Fruit fly (Drosophila melanogaster): ENCODE data around the gene CG10466.

The CG10466 gene

dm6 chr2L:19756040-19756439 lies 35.9 kb upstream of the CG10466 start (continued):
- TF ChIP-seq Aef1 (GFP tag; IDR thresholded peaks at IDR 0.05) (peak; percentile 68), crol (GFP tag; IDR thresholded peaks at IDR 0.05) (peak; percentile 95), ERR (GFP tag; optimal IDR thresholded peaks at IDR 0.05) (no peak), ci (GFP tag; IDR thresholded peaks at IDR 0.05) (peak; percentile 48; the same call in 2 of the 3 replicates), dimm (GFP tag; IDR thresholded peaks at IDR 0.05) (no peak), slou (GFP tag; optimal IDR thresholded peaks at IDR 0.05) (no peak), ken (GFP tag; IDR thresholded peaks at IDR 0.05) (0 out of 3 replicates have a peak, but pooled peaks have one; percentile 25), CG31224 (GFP tag; IDR thresholded peaks at IDR 0.05) (0 out of 2 replicates have a peak, but pooled peaks have one; percentile 18), ttk (GFP tag; IDR thresholded peaks at IDR 0.05) (0 out of 2 replicates have a peak, but pooled peaks have one; percentile 10), scrt (GFP tag; optimal IDR thresholded peaks at IDR 0.05) (peak; percentile 85), sim (GFP tag; IDR thresholded peaks at IDR 0.05) (0 out of 2 replicates have a peak, but pooled peaks have one; percentile 19)

dm6 chr2L:19756716-19757115 lies 35.2 kb upstream of the CG10466 start, which contains the start of gene CG10631:
TSS of gene CG10631 (minus strand) at chr2L:19756904.
- TF ChIP-seq CG18599 (GFP tag; optimal IDR thresholded peaks at IDR 0.05) (no peak), inv (GFP tag; IDR thresholded peaks at IDR 0.05; ENCODE audit: partially characterized antibody) (peak; percentile 67), CG2678 (tag; optimal IDR thresholded peaks at IDR 0.05) (no peak), CG34224 (GFP tag; IDR thresholded peaks at IDR 0.05; ENCODE audit: partially characterized antibody) (peak; percentile 85), nerfin-2 (GFP tag; IDR thresholded peaks at IDR 0.05; ENCODE audit: partially characterized antibody) (peak; percentile 56), Ets97D (GFP tag; optimal IDR thresholded peaks at IDR 0.05) (peak; percentile 7), CG3847 (GFP tag; IDR thresholded peaks at IDR 0.05) (0 out of 2 replicates have a peak, but pooled peaks have one; percentile 11), knrl (GFP tag; IDR thresholded peaks at IDR 0.05; ENCODE audit: partially characterized antibody) (peak; percentile 73), mld (GFP tag; IDR thresholded peaks at IDR 0.05; ENCODE audit: partially characterized antibody) (peak; percentile 73; the same call in 2 of the 3 replicates), CG14860 (GFP tag; IDR thresholded peaks at IDR 0.05; ENCODE audit: partially characterized antibody) (peak; percentile 63), hb (GFP tag; IDR thresholded peaks at IDR 0.05; ENCODE audit: partially characterized antibody) (peak; percentile 63; the same call in 2 of the 3 replicates), HLH4C (GFP tag; IDR thresholded peaks at IDR 0.05; ENCODE audit: partially characterized antibody) (peak; percentile 75), CG15514 (GFP tag; optimal IDR thresholded peaks at IDR 0.05) (peak; percentile 56), sna (GFP tag; IDR thresholded peaks at IDR 0.05; ENCODE audit: partially characterized antibody) (peak; percentile 79), otp (GFP tag; IDR thresholded peaks at IDR 0.05) (no peak), sug (tag; optimal IDR thresholded peaks at IDR 0.05) (peak; percentile 1), CG4360 (GFP tag; IDR thresholded peaks at IDR 0.05) (peak; percentile 58), ato (GFP tag; IDR thresholded peaks at IDR 0.05; ENCODE audit: partially characterized antibody) (peak; percentile 78), Dp (GFP tag; optimal IDR thresholded peaks at IDR 0.05) (peak; percentile 53), E2f2 (GFP tag; IDR thresholded peaks at IDR 0.05) (peak; percentile 55), CG12942 (GFP tag; optimal IDR thresholded peaks at IDR 0.05) (no peak), Hmr (GFP tag; optimal IDR thresholded peaks at IDR 0.05) (peak; percentile 18), grn (GFP tag; optimal IDR thresholded peaks at IDR 0.05) (no peak), CG8290 (GFP tag; optimal IDR thresholded peaks at IDR 0.05) (no peak), CG8290 (tag; optimal IDR thresholded peaks at IDR 0.05) (peak in 1 of 2 experiments; percentile 64), CG7271 (tag; optimal IDR thresholded peaks at IDR 0.05) (no peak), ci (GFP tag; IDR thresholded peaks at IDR 0.05) (peak; percentile 44; the same call in 2 of the 3 replicates), bbx (GFP tag; IDR thresholded peaks at IDR 0.05; ENCODE audit: partially characterized antibody) (peak; percentile 90), CG4282 (GFP tag; optimal IDR thresholded peaks at IDR 0.05) (peak; percentile 12), Dad (GFP tag; optimal IDR thresholded peaks at IDR 0.05) (no peak), CG9932 (GFP tag; IDR thresholded peaks at IDR 0.05) (peak; percentile 41; the same call in 1 of the 2 replicates), vnd (GFP tag; IDR thresholded peaks at IDR 0.05; ENCODE audit: partially characterized antibody) (peak; percentile 69), MBD-R2 (GFP tag; IDR thresholded peaks at IDR 0.05) (peak; percentile 70), tin (GFP tag; optimal IDR thresholded peaks at IDR 0.05) (no peak), schlank (tag; optimal IDR thresholded peaks at IDR 0.05) (no peak), CG3995 (GFP tag; optimal IDR thresholded peaks at IDR 0.05) (peak; percentile 23), hbn (GFP tag; IDR thresholded peaks at IDR 0.05; ENCODE audit: partially characterized antibody) (peak; percentile 75), onecut (GFP tag; IDR thresholded peaks at IDR 0.05) (peak; percentile 16; the same call in 1 of the 2 replicates)
